Worm (Caenorhabditis elegans): ENCODE results near the gene F39E9.14.

ce11 chrII:3274923-3275322 lies 15.5 kb downstream of the F39E9.14 start, which contains the start of gene F02E11.3:
- no peak for TF ChIP-seq lin-13 (tag; optimal IDR thresholded peaks at IDR 0.05)
- no peak for TF ChIP-seq sptf-1 (tag; optimal IDR thresholded peaks at IDR 0.05)
- no peak for TF ChIP-seq pha-4 (tag; optimal IDR thresholded peaks at IDR 0.05)
- no peak for TF ChIP-seq nhr-12 (tag; optimal IDR thresholded peaks at IDR 0.05)

Data from whole organism, mixed stage, embryonic.